Fruit fly (Drosophila melanogaster): ENCODE measurements around the gene CG9886.

Gene CG9886

DNA sequence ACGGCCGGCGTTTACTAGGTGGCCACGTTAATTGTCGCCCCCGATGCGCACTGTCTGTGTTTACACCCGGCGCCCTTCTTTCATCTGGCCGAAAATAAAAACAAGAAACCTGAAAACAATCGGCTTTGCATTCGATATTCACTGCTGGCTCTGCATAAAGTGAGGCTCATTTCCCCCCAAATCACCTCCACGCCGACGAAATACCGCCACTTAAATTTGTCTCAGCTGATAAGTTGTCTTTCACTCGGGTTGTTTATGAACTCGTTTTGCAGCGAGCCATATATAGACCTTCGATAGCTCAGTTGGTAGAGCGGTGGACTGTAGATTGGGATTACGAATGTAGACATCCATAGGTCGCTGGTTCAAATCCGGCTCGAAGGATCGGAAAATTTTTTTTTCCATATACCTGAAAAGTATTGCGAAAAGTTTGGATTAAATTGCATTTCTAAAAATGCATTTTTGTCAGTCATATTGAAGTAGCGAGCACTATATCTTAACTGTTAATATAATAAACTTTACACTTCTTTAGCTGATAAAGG is 41.7 kb downstream of the CG9886 start:
- TF ChIP-seq br (GFP tag; optimal IDR thresholded peaks at IDR 0.05): no peak
- no peak for TF ChIP-seq CG9705 (GFP tag; optimal IDR thresholded peaks at IDR 0.05)
- no peak for TF ChIP-seq CG32264 (GFP tag; optimal IDR thresholded peaks at IDR 0.05)
- TF ChIP-seq N (GFP tag; optimal IDR thresholded peaks at IDR 0.05): no peak
- TF ChIP-seq psq (GFP tag; optimal IDR thresholded peaks at IDR 0.05): no peak
- no peak for TF ChIP-seq h (GFP tag; optimal IDR thresholded peaks at IDR 0.05)
- no peak for TF ChIP-seq pan (optimal IDR thresholded peaks at IDR 0.05)
- no peak for TF ChIP-seq sv (GFP tag; optimal IDR thresholded peaks at IDR 0.05)
- no peak for TF ChIP-seq woc (GFP tag; optimal IDR thresholded peaks at IDR 0.05)
- no peak for TF ChIP-seq OdsH (GFP tag; optimal IDR thresholded peaks at IDR 0.05)
- no peak for TF ChIP-seq Mio (GFP tag; optimal IDR thresholded peaks at IDR 0.05)
- no peak for TF ChIP-seq sage (GFP tag; optimal IDR thresholded peaks at IDR 0.05)
- no peak for TF ChIP-seq foxo (GFP tag; optimal IDR thresholded peaks at IDR 0.05)
- no peak for TF ChIP-seq lola (GFP tag; optimal IDR thresholded peaks at IDR 0.05)

DNA sequence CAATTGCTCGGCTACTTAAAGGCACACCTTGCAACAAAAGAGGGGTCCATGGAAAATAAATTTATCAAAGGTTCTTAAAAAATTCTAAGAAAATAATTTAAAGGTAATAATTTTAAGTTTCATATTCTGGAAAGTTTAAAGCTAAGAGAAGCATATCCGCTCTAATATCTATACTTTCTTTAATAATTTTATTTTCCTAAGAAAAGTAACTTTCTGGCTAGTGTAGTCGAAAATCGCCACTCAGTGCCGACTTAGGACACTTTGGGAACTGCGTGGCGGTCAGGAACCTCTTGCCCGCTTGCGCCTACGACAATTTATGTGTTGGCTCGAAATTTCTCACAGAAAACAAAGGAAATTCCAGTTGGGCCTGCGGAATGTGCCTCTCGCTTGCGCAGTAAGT is 45.7 kb downstream of the CG9886 start:
- TF ChIP-seq Abd-B (GFP tag; optimal IDR thresholded peaks at IDR 0.05) (no peak), HLH106 (tag; optimal IDR thresholded peaks at IDR 0.05) (peak; percentile 1), psq (GFP tag; optimal IDR thresholded peaks at IDR 0.05) (no peak), fru (GFP tag; optimal IDR thresholded peaks at IDR 0.05) (no peak), OdsH (GFP tag; optimal IDR thresholded peaks at IDR 0.05) (peak; percentile 31), sv (GFP tag; optimal IDR thresholded peaks at IDR 0.05) (no peak), jim (GFP tag; optimal IDR thresholded peaks at IDR 0.05) (no peak), woc (GFP tag; optimal IDR thresholded peaks at IDR 0.05) (no peak), GATAd (GFP tag; optimal IDR thresholded peaks at IDR 0.05) (no peak), Rel (GFP tag; optimal IDR thresholded peaks at IDR 0.05) (no peak), Rel (tag; optimal IDR thresholded peaks at IDR 0.05) (no peak), usp (GFP tag; optimal IDR thresholded peaks at IDR 0.05) (no peak), br (GFP tag; optimal IDR thresholded peaks at IDR 0.05) (no peak), foxo (GFP tag; optimal IDR thresholded peaks at IDR 0.05) (peak in 1 of 2 experiments; percentile 3), sage (GFP tag; optimal IDR thresholded peaks at IDR 0.05) (no peak)

DNA sequence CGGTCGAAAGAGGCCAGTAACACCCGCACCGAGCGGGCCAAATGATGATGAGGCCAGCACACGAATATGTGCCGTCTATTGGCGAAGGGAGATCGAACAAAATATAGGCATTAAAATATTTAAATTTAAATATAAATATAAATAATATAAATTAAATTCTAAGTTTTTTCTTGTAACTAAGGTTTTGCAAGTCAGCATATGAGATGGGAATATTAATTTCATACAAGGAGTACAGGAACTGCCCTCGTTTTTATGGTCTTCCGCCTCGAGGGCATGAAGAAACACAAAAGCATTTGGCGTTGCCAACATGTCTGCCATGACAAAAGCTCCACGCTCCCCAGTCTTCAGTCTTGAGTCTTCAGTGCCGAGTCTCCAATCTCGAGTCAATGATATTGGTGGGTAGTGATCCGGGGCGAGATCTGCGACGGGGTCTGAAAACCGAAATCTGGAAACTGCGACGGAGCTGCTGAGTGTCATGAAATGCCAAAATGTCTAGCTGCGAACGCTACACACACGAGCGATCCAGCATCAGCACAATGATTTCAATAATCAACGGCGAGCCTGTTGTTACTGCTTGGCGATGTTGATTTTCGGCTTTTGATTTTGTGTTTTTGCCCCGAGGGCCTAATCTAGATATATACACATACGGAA is 47.2 kb downstream of the CG9886 start:
- TF ChIP-seq psq (GFP tag; optimal IDR thresholded peaks at IDR 0.05): peak; percentile 38
- TF ChIP-seq Hnf4 (GFP tag; optimal IDR thresholded peaks at IDR 0.05): peak; percentile 6
- no peak for TF ChIP-seq Mio (GFP tag; optimal IDR thresholded peaks at IDR 0.05)
- peak; percentile 14 for TF ChIP-seq Sp1 (GFP tag; optimal IDR thresholded peaks at IDR 0.05)
- no peak for TF ChIP-seq N (GFP tag; optimal IDR thresholded peaks at IDR 0.05)
- TF ChIP-seq h (GFP tag; optimal IDR thresholded peaks at IDR 0.05): peak; percentile 15
- no peak for TF ChIP-seq ey (GFP tag; optimal IDR thresholded peaks at IDR 0.05)
- TF ChIP-seq OdsH (GFP tag; optimal IDR thresholded peaks at IDR 0.05): peak; percentile 13
- TF ChIP-seq GATAd (GFP tag; optimal IDR thresholded peaks at IDR 0.05): no peak
- no peak for TF ChIP-seq Hr83 (GFP tag; optimal IDR thresholded peaks at IDR 0.05; ENCODE audit: poor library complexity, severe bottlenecking)
- no peak for TF ChIP-seq usp (GFP tag; optimal IDR thresholded peaks at IDR 0.05)
- TF ChIP-seq foxo (GFP tag; optimal IDR thresholded peaks at IDR 0.05): peak in 1 of 2 experiments; percentile 23
- peak; percentile 61 for TF ChIP-seq HLH106 (tag; optimal IDR thresholded peaks at IDR 0.05)
- TF ChIP-seq Dfd (GFP tag; optimal IDR thresholded peaks at IDR 0.05): no peak
- TF ChIP-seq dmrt93B (GFP tag; optimal IDR thresholded peaks at IDR 0.05): peak; percentile 3

DNA sequence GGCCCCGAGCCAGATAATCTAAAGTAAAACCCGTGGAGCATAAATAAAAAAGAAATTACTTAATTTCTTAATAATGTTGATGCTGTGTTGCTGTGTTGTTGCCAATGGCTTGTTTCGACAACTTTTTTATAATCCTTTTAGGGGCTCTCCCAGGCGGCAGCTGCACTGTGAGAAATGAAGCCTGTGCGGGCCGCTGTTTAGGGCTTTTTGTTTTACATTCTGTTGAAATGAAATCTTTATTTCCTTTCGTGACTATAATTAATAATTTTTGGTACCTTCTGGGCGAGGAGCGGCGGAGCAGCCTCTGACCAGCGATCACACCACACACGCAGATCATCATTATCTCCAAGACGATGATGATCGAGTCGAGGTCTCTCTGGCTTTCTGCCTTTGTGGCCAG is 50.0 kb downstream of the CG9886 start:
- TF ChIP-seq sv (GFP tag; optimal IDR thresholded peaks at IDR 0.05) (no peak), OdsH (GFP tag; optimal IDR thresholded peaks at IDR 0.05) (peak; percentile 35), h (GFP tag; optimal IDR thresholded peaks at IDR 0.05) (peak; percentile 23), woc (GFP tag; optimal IDR thresholded peaks at IDR 0.05) (peak; percentile 40), psq (GFP tag; optimal IDR thresholded peaks at IDR 0.05) (peak; percentile 28), Abd-B (GFP tag; optimal IDR thresholded peaks at IDR 0.05) (no peak), foxo (GFP tag; optimal IDR thresholded peaks at IDR 0.05) (peak in 1 of 2 experiments; percentile 36), CrebA (GFP tag; optimal IDR thresholded peaks at IDR 0.05; ENCODE audit: borderline replicate concordance) (no peak), br (GFP tag; optimal IDR thresholded peaks at IDR 0.05) (peak; percentile 6), fru (GFP tag; optimal IDR thresholded peaks at IDR 0.05) (peak; percentile 30), ey (GFP tag; optimal IDR thresholded peaks at IDR 0.05) (peak; percentile 21), rgr (GFP tag; optimal IDR thresholded peaks at IDR 0.05) (peak; percentile 28), Hr78 (GFP tag; optimal IDR thresholded peaks at IDR 0.05) (no peak), HLH106 (tag; optimal IDR thresholded peaks at IDR 0.05) (peak; percentile 31)

Measured in whole organism, wandering third instar larva.